Fruit fly (Drosophila melanogaster) whole organism: ENCODE results near the gene CG12299.

Experiments
- EcR ChIP-seq, 2 experiments: fragments of >200 bp; optimal IDR thresholded peaks; 2 replicates each; lab custom pipeline; 2017; ENCODE audit warnings: missing biosample characterization in 2 of 2, missing genetic modification characterization in 2 of 2, missing genetic modification reagents in 2 of 2
- psq ChIP-seq: fragments of >200 bp; optimal IDR thresholded peaks from 2 replicates; lab custom pipeline; 2017

DNA sequence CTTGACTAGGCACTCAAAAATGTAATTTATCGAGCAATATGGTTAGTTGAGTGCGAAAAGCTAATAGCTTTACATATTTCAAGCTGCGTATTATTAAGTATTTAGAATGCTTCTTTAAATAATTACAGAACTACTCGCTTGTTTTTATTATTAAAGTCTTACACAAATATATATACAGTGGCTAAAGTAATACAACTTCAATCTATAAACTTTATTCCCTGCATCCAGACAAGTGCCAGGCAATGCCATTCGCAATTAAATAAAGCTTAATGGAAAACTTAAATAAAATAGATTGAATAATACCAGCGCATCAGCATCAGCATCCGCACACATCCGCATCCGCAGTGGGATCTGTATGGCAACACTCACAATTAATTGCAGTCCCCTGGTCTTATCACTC lies 30.9 kb upstream of the CG12299 start:
- TF ChIP-seq psq: no peak
- TF ChIP-seq EcR (GFP tag; optimal IDR thresholded peaks at IDR 0.05; lab: Kevin White, UChicago): no peak
